Fruit fly (Drosophila melanogaster) whole organism, embryonic: ENCODE measurements around the gene sphinx1.

Source experiments
- CG12071 ChIP-seq: fragments of 200-800 bp; sonication (Bioruptor generic); optimal IDR thresholded peaks from 3 replicates; lab custom pipeline; 2018; ENCODE audit warnings: missing biosample characterization, mild to moderate bottlenecking, missing genetic modification characterization
- CG8359 ChIP-seq: fragments of 200-800 bp; sonication (Bioruptor generic); optimal IDR thresholded peaks from 2 replicates; lab custom pipeline; 2017; ENCODE audit warnings: missing biosample characterization, mild to moderate bottlenecking, missing genetic modification characterization, borderline replicate concordance
- Lim3 ChIP-seq: fragments of 200-800 bp; sonication (Bioruptor generic); IDR thresholded peaks from 2 replicates; pipeline ENCODE4 v1.3.6; 2022; ENCODE audit warnings: missing biosample characterization, missing genetic modification characterization
- grau ChIP-seq: fragments of 200-800 bp; optimal IDR thresholded peaks from 3 replicates; lab custom pipeline; 2019; ENCODE audit warnings: missing biosample characterization, mild to moderate bottlenecking, missing genetic modification characterization, moderate library complexity

DNA sequence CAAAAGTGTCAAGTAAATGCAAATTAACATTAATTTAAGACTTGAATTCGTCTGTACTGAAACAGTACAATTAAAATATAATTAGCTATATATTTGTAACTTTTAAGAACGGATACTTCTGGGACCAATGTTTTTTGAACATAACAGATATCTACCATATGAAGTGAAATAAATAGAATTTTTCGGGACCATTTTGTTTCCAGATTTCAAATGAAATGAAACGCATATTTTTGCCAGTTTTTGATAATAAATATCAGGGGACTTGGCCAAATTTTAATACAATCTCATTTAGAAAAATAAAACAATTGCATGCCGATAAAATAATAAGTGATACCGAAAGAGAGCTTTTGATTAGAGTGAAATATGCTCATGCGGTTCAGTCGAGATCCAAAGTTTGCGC lies 46.5 kb upstream of the sphinx1 start, which contains the start of gene mthl6:
- TF ChIP-seq CG12071 (GFP tag; lab: Kevin White, UChicago) (no peak), Lim3 (GFP tag; lab: Robert Waterston, UW) (no peak), grau (tag; lab: Kevin White, UChicago) (no peak), CG8359 (GFP tag; lab: Kevin White, UChicago) (no peak)
